Worm (Caenorhabditis elegans) whole organism, L2 larva: ENCODE data around the gene C25D7.5.

Source experiments
- C34F6.9 ChIP-seq: fragments of 150-350 bp; optimal IDR thresholded peaks from 2 replicates; lab custom pipeline; 2014; ENCODE audit warnings: missing biosample characterization, missing genetic modification characterization
- F13H6.1 ChIP-seq: sonication (generic microtip); optimal IDR thresholded peaks from 2 replicates; lab custom pipeline; 2016; ENCODE audit warnings: missing genetic modification characterization, missing compliant biosample characterization
- Y55F3AM.14 ChIP-seq: fragments of 200-800 bp; sonication (Bioruptor generic); optimal IDR thresholded peaks from 2 replicates; lab custom pipeline; 2018; ENCODE audit warnings: mild to moderate bottlenecking, missing genetic modification characterization, missing compliant biosample characterization
- ZK546.5 ChIP-seq: sonication (generic microtip); optimal IDR thresholded peaks from 2 replicates; lab custom pipeline; 2017; ENCODE audit warnings: missing biosample characterization, missing genetic modification characterization
- alr-1 ChIP-seq: fragments of 150-350 bp; optimal IDR thresholded peaks from 2 replicates; lab custom pipeline; 2014; ENCODE audit warnings: missing biosample characterization, missing genetic modification characterization
- aly-2 ChIP-seq: fragments of 150-350 bp; optimal IDR thresholded peaks from 2 replicates; lab custom pipeline; 2014; ENCODE audit warnings: missing biosample characterization, missing genetic modification characterization
- ama-1 ChIP-seq: fragments of 150-350 bp; optimal IDR thresholded peaks from 2 replicates; lab custom pipeline; 2018; ENCODE audit warnings: inconsistent platforms
- blmp-1 ChIP-seq: sonication (generic microtip); optimal IDR thresholded peaks from 2 replicates; lab custom pipeline; 2017; ENCODE audit warnings: missing genetic modification characterization, mild to moderate bottlenecking, missing compliant biosample characterization, antibody characterized with exemption, moderate library complexity; ENCODE audit not compliant: insufficient read depth
- ceh-82 ChIP-seq: fragments of 150-350 bp; optimal IDR thresholded peaks from 2 replicates; lab custom pipeline; 2014; ENCODE audit warnings: missing biosample characterization, missing genetic modification characterization
- crh-2 ChIP-seq: sonication (generic microtip); optimal IDR thresholded peaks from 2 replicates; lab custom pipeline; 2017; ENCODE audit warnings: missing biosample characterization, missing genetic modification characterization
- egl-27 ChIP-seq: sonication (generic microtip); optimal IDR thresholded peaks from 3 replicates; lab custom pipeline; 2017; ENCODE audit warnings: missing biosample characterization, missing genetic modification reagents, missing genetic modification characterization
- elt-1 ChIP-seq: fragments of 150-350 bp; optimal IDR thresholded peaks from 2 replicates; lab custom pipeline; 2014; ENCODE audit warnings: missing biosample characterization, missing genetic modification characterization
- elt-3 ChIP-seq: sonication (generic microtip); optimal IDR thresholded peaks from 2 replicates; lab custom pipeline; 2017; ENCODE audit warnings: missing biosample characterization, missing genetic modification characterization
- gmeb-1 ChIP-seq: fragments of 150-350 bp; optimal IDR thresholded peaks from 2 replicates; lab custom pipeline; 2014; ENCODE audit warnings: missing biosample characterization, missing genetic modification characterization
- lin-11 ChIP-seq: fragments of 150-350 bp; sonication (generic microtip); optimal IDR thresholded peaks from 2 replicates; lab custom pipeline; 2014; ENCODE audit warnings: missing biosample characterization, missing genetic modification characterization, inconsistent platforms, mixed read lengths
- lin-13 ChIP-seq: fragments of 150-350 bp; optimal IDR thresholded peaks from 2 replicates; lab custom pipeline; 2014; ENCODE audit warnings: missing biosample characterization, missing genetic modification reagents, missing genetic modification characterization
- lsy-2 ChIP-seq, 2 experiments: fragments of 150-350 bp in 1 of 2; sonication (generic microtip) in 1 of 2; optimal IDR thresholded peaks; 2 replicates each; lab custom pipeline; 2014 to 2017; ENCODE audit warnings: missing biosample characterization in 2 of 2, missing genetic modification characterization in 2 of 2
- mab-5 ChIP-seq: fragments of 150-350 bp; optimal IDR thresholded peaks from 2 replicates; lab custom pipeline; 2014; ENCODE audit warnings: missing biosample characterization, missing genetic modification characterization
- mbf-1 ChIP-seq: sonication (generic microtip); optimal IDR thresholded peaks from 2 replicates; lab custom pipeline; 2017; ENCODE audit warnings: missing biosample characterization, missing genetic modification characterization
- mdl-1 ChIP-seq, 2 experiments: fragments of 150-350 bp in 1 of 2; sonication (generic microtip) in 1 of 2; optimal IDR thresholded peaks; 2 replicates each; lab custom pipeline; 2017; ENCODE audit warnings: missing biosample characterization in 2 of 2, missing genetic modification characterization in 2 of 2
- nhr-10 ChIP-seq: sonication (generic microtip); optimal IDR thresholded peaks from 2 replicates; lab custom pipeline; 2017; ENCODE audit warnings: missing biosample characterization, missing genetic modification characterization
- nhr-11 ChIP-seq: fragments of 150-350 bp; optimal IDR thresholded peaks from 2 replicates; lab custom pipeline; 2014; ENCODE audit warnings: missing biosample characterization, missing genetic modification characterization
- nhr-12 ChIP-seq: fragments of 150-350 bp; optimal IDR thresholded peaks from 2 replicates; lab custom pipeline; 2014; ENCODE audit warnings: missing biosample characterization, missing genetic modification characterization
- nhr-129 ChIP-seq: fragments of 150-350 bp; optimal IDR thresholded peaks from 2 replicates; lab custom pipeline; 2014; ENCODE audit warnings: missing biosample characterization, missing genetic modification characterization
- nhr-23 ChIP-seq: fragments of 150-350 bp; optimal IDR thresholded peaks from 2 replicates; lab custom pipeline; 2014; ENCODE audit warnings: missing biosample characterization, missing genetic modification reagents, missing genetic modification characterization
- nhr-25 ChIP-seq: fragments of 150-350 bp; sonication (generic microtip); optimal IDR thresholded peaks from 3 replicates; lab custom pipeline; 2014; ENCODE audit warnings: missing biosample characterization, missing genetic modification characterization
- nhr-77 ChIP-seq: fragments of 150-350 bp; optimal IDR thresholded peaks from 2 replicates; lab custom pipeline; 2014; ENCODE audit warnings: missing biosample characterization, missing genetic modification characterization
- peb-1 ChIP-seq: fragments of 150-350 bp; optimal IDR thresholded peaks from 2 replicates; lab custom pipeline; 2014; ENCODE audit warnings: missing biosample characterization, missing genetic modification characterization
- sem-4 ChIP-seq: fragments of 150-350 bp; optimal IDR thresholded peaks from 2 replicates; lab custom pipeline; 2014; ENCODE audit warnings: missing biosample characterization, missing genetic modification reagents, missing genetic modification characterization
- skn-1 ChIP-seq: sonication (generic microtip); optimal IDR thresholded peaks from 2 replicates; lab custom pipeline; 2017; ENCODE audit warnings: missing biosample characterization, missing genetic modification characterization
- sma-9 ChIP-seq, 2 experiments: fragments of 150-350 bp in 1 of 2; sonication (generic microtip) in 1 of 2; optimal IDR thresholded peaks; 2 replicates each; lab custom pipeline; 2014 to 2016; ENCODE audit warnings: missing genetic modification characterization in 2 of 2, mild to moderate bottlenecking in 1 of 2, missing biosample characterization in 1 of 2, missing compliant biosample characterization in 1 of 2, missing genetic modification reagents in 1 of 2, moderate library complexity in 1 of 2
- snpc-4 ChIP-seq: fragments of 150-350 bp; optimal IDR thresholded peaks from 2 replicates; lab custom pipeline; 2014; ENCODE audit warnings: missing biosample characterization, missing genetic modification characterization
- unc-39 ChIP-seq: fragments of 150-350 bp; optimal IDR thresholded peaks from 2 replicates; lab custom pipeline; 2014; ENCODE audit warnings: missing biosample characterization, missing genetic modification characterization
- unc-55 ChIP-seq: fragments of 150-350 bp; sonication (generic microtip); optimal IDR thresholded peaks from 3 replicates; lab custom pipeline; 2014; ENCODE audit warnings: missing biosample characterization, missing genetic modification reagents, missing genetic modification characterization
- unc-62 ChIP-seq: fragments of 150-350 bp; optimal IDR thresholded peaks from 2 replicates; lab custom pipeline; 2014; ENCODE audit warnings: missing biosample characterization, missing genetic modification reagents, missing genetic modification characterization
- zag-1 ChIP-seq: fragments of 150-350 bp; optimal IDR thresholded peaks from 2 replicates; lab custom pipeline; 2014; ENCODE audit warnings: missing biosample characterization, missing genetic modification characterization
- ztf-1 ChIP-seq: fragments of 200-800 bp; sonication (Bioruptor generic); conservative IDR thresholded peaks from 2 replicates; pipeline ENCODE4 v1.3.6; 2022; ENCODE audit warnings: missing genetic modification characterization, missing compliant biosample characterization
- ztf-11 ChIP-seq: sonication (generic microtip); optimal IDR thresholded peaks from 2 replicates; lab custom pipeline; 2017; ENCODE audit warnings: missing biosample characterization, missing genetic modification characterization
- ztf-4 ChIP-seq: fragments of 150-350 bp; optimal IDR thresholded peaks from 2 replicates; lab custom pipeline; 2014; ENCODE audit warnings: missing biosample characterization, missing genetic modification characterization

C25D7.5 gene

DNA sequence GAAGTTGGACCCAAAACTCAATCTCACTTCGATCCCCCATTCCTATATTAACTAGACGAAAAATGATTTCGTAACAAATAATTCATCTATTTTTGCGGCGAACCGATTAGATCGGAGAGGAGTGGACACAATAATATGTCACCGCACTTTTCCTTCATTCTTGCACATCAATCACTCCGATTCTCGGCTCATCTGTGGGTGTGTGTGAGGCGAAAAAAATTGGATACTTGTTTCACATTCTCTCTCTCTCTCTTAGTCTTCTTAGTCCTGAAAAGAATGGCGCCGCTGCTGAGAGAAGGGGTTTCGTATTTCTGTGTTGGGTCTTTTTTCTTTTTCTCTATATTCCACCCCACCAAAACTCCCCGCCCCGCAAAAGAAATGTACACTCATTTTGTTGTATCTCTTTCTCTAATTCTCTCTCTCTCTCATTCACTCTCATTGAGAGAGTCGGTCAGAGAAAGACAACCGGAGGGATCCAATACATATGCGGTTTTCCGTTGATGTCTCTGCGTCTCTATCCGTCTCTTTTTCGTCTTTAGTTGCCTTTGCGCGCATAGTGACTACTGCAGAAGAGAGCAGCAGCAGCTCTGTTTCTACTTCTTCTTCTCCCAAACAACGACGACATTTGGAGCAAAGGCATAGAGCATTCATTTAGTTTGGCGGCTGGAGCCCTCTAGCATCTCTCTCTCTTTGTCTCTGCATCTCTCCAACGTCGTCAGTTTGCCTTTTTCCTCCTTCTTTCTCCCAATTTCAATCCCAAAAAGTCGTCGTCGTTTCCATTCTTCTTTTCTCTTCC lies 18.8 kb downstream of the C25D7.5 start, which contains the start of gene unc-76 (continued):
- TF ChIP-seq nhr-129 (tag; lab: Kevin White, UChicago) (peak; percentile 92), aly-2 (tag; lab: Kevin White, UChicago) (no peak)

DNA sequence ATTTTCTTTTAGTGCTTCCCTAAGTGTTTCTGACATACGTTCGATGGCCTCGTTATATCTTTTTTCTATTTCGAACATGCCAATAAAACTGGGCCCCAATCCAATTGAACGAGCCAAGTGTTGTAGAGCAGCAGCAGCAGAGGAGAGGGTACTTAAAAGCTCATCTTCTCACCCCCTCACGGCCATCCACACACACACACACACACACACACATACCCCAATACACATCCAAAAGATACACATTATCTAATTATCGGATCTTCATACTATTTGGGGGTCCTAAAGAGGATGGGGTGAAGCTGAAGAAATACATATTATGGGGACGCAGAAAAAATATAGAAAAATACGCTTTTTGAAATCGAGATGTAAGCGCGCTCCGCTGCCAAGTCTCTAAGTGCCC lies 20.3 kb downstream of the C25D7.5 start:
- TF ChIP-seq nhr-11 (tag; lab: Kevin White, UChicago) (no peak), nhr-129 (tag; lab: Kevin White, UChicago) (no peak), nhr-10 (no peak), lin-13 (GFP tag; lab: Kevin White, UChicago) (no peak), snpc-4 (tag; lab: Kevin White, UChicago) (no peak), skn-1 (tag; lab: Kevin White, UChicago) (no peak), elt-3 (tag; lab: Kevin White, UChicago) (no peak), nhr-77 (no peak), unc-39 (no peak)

DNA sequence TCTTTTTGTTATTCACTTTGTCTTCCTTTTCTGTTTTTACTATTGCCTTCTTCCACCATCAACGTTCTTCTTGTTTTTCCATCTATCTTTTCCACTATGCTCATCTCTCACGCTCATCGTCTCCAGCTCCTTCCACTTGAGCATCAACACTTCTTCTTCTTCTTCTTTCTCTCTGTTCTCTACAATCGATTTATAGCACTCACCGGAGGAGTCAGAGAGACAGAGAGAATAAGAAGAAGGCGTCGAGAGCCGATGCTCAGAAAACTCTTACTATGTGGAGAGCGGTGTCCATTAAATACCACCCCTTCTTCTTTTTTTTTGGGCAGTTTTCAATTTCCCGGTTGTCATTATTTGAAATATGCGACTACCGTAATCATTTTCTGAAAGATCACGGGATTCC lies 22.5 kb downstream of the C25D7.5 start:
- TF ChIP-seq unc-55 = peak; percentile 82
- TF ChIP-seq sma-9 (GFP tag; optimal IDR thresholded peaks at IDR 0.05; lab: Kevin White, UChicago) = peak; percentile 39
- no peak for TF ChIP-seq sma-9 (tag; optimal IDR thresholded peaks at IDR 0.05; lab: Kevin White, UChicago)
- TF ChIP-seq elt-3 (tag; lab: Kevin White, UChicago) = no peak
- TF ChIP-seq nhr-11 (tag; lab: Kevin White, UChicago) = no peak
- peak in 1 of 2 experiments; percentile 35 for TF ChIP-seq lsy-2 (tag; optimal IDR thresholded peaks at IDR 0.05; lab: Kevin White, UChicago)
- no peak for TF ChIP-seq nhr-12 (tag; lab: Kevin White, UChicago)
- no peak for TF ChIP-seq aly-2 (tag; lab: Kevin White, UChicago)
- peak; percentile 32 for TF ChIP-seq crh-2 (tag; lab: Kevin White, UChicago)
- TF ChIP-seq zag-1 (tag; lab: Kevin White, UChicago) = peak; percentile 45
- TF ChIP-seq nhr-129 (tag; lab: Kevin White, UChicago) = peak; percentile 52
- TF ChIP-seq nhr-10 = no peak
- no peak for TF ChIP-seq alr-1 (tag; lab: Kevin White, UChicago)
- no peak for TF ChIP-seq ZK546.5 (tag; lab: Kevin White, UChicago)
- TF ChIP-seq ama-1 (lab: Kevin White, UChicago) = no peak
- TF ChIP-seq mdl-1 (tag; optimal IDR thresholded peaks at IDR 0.05; lab: Kevin White, UChicago) = no peak
- no peak for TF ChIP-seq nhr-23 (tag; lab: Kevin White, UChicago)
- TF ChIP-seq nhr-25 (tag; lab: Kevin White, UChicago) = no peak
- TF ChIP-seq mab-5 (tag; lab: Kevin White, UChicago) = peak; percentile 11
- TF ChIP-seq C34F6.9 = peak; percentile 62
- no peak for TF ChIP-seq peb-1 (tag; lab: Kevin White, UChicago)
- no peak for TF ChIP-seq unc-39
- TF ChIP-seq ceh-82 (tag; lab: Kevin White, UChicago) = no peak

DNA sequence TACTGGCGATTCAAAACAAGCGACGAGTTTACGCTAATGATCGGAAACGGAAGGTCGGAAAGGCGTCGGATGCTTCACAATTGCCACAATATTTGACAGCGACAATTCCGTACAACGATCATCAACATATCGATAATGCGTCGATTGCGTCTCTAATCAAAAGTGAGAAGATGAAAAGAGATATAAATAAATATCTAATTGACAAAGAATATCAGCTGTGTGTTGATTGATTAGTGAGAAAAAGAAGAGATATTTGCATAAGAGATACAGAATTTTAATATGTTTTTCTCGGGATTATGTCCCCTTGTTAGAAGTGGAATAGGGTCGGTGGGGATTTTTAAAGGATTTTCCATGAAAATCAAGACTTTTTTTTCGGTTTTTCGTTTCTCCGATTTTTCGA lies 26.1 kb downstream of the C25D7.5 start:
- TF ChIP-seq gmeb-1 (tag; lab: Kevin White, UChicago) (no peak), unc-55 (no peak), nhr-11 (tag; lab: Kevin White, UChicago) (no peak), blmp-1 (no peak), unc-62 (no peak), aly-2 (tag; lab: Kevin White, UChicago) (no peak), zag-1 (tag; lab: Kevin White, UChicago) (no peak), alr-1 (tag; lab: Kevin White, UChicago) (no peak), Y55F3AM.14 (GFP tag; lab: Kevin White, UChicago) (no peak), nhr-23 (tag; lab: Kevin White, UChicago) (no peak), lsy-2 (tag; optimal IDR thresholded peaks at IDR 0.05; lab: Kevin White, UChicago) (no peak)

DNA sequence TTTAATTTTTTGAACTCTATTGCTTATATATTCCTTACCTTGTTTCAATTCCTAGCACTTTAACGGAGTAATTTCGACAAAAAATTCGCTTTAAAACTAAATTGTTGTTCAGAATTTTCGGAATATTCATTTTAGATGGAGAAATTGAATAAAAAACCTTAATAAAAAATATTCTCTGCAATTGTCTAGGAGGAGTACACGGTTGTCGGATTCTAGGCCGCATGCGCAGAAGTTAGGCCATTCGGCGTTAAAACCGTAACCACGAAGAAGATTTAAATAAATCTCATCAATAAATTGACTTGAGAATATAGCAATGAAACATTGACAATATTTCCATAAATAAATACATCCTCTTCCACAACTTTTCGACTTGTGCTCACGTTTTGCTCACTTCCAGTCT lies 29.8 kb downstream of the C25D7.5 start, which contains the start of the genes C01G10.10 and C01G10.9:
TSS of gene C01G10.10 (minus strand) at position 151 of the 400 bp plus-strand sequence.
TSS of gene C01G10.9 (plus strand) at position 240 of the 400 bp plus-strand sequence.
- TF ChIP-seq lsy-2 (tag; optimal IDR thresholded peaks at IDR 0.05; lab: Kevin White, UChicago) (peak; percentile 13 to 75), aly-2 (tag; lab: Kevin White, UChicago) (no peak), mab-5 (tag; lab: Kevin White, UChicago) (no peak), C34F6.9 (peak; percentile 64), ztf-11 (tag; lab: Kevin White, UChicago) (no peak), Y55F3AM.14 (GFP tag; lab: Kevin White, UChicago) (no peak), ztf-4 (tag; lab: Kevin White, UChicago) (no peak), mbf-1 (no peak), lin-11 (tag; lab: Kevin White, UChicago) (no peak), unc-55 (peak; percentile 47), ztf-1 (GFP tag; lab: Robert Waterston, UW) (no peak), gmeb-1 (tag; lab: Kevin White, UChicago) (peak; percentile 47), elt-3 (tag; lab: Kevin White, UChicago) (no peak), sem-4 (tag; lab: Kevin White, UChicago) (peak; percentile 41), snpc-4 (tag; lab: Kevin White, UChicago) (peak; percentile 50), egl-27 (tag; lab: Kevin White, UChicago) (no peak), unc-62 (no peak), sma-9 (GFP tag; optimal IDR thresholded peaks at IDR 0.05; lab: Kevin White, UChicago) (peak; percentile 82), sma-9 (tag; optimal IDR thresholded peaks at IDR 0.05; lab: Kevin White, UChicago) (no peak), nhr-25 (tag; lab: Kevin White, UChicago) (peak; percentile 46), alr-1 (tag; lab: Kevin White, UChicago) (no peak), crh-2 (tag; lab: Kevin White, UChicago) (peak; percentile 45), mdl-1 (tag; optimal IDR thresholded peaks at IDR 0.05; lab: Kevin White, UChicago) (no peak), ZK546.5 (tag; lab: Kevin White, UChicago) (no peak), nhr-23 (tag; lab: Kevin White, UChicago) (no peak), nhr-129 (tag; lab: Kevin White, UChicago) (no peak), F13H6.1 (tag; lab: Kevin White, UChicago) (peak; percentile 73), elt-1 (tag; lab: Kevin White, UChicago) (no peak), nhr-11 (tag; lab: Kevin White, UChicago) (no peak)
